Worm (Caenorhabditis elegans) whole organism, late embryonic: ENCODE measurements around the gene T20B3.1.

Source experiments
- C38D4.7 ChIP-seq: fragments of 200-800 bp; sonication (Bioruptor generic); optimal IDR thresholded peaks from 2 replicates; lab custom pipeline; 2018; ENCODE audit warnings: mild to moderate bottlenecking, missing genetic modification characterization, moderate library complexity, missing compliant biosample characterization
- F13H6.1 ChIP-seq: sonication (generic microtip); optimal IDR thresholded peaks from 2 replicates; lab custom pipeline; 2016; ENCODE audit warnings: missing genetic modification characterization, missing compliant biosample characterization
- K09A11.1 ChIP-seq: sonication (generic microtip); optimal IDR thresholded peaks from 2 replicates; lab custom pipeline; 2017; ENCODE audit warnings: antibody characterized with exemption, mild to moderate bottlenecking, missing genetic modification characterization, missing compliant biosample characterization; ENCODE audit not compliant: insufficient read depth
- T23F11.4 ChIP-seq: fragments of 200-800 bp; sonication (Bioruptor generic); optimal IDR thresholded peaks from 2 replicates; lab custom pipeline; 2018; ENCODE audit warnings: mild to moderate bottlenecking, missing genetic modification characterization, missing compliant biosample characterization
- ama-1 ChIP-seq: fragments of 150-350 bp; optimal IDR thresholded peaks from 2 replicates; lab custom pipeline; 2014
- ceh-14 ChIP-seq: sonication (generic microtip); optimal IDR thresholded peaks from 2 replicates; lab custom pipeline; 2016; ENCODE audit warnings: missing genotype, missing genetic modification characterization, missing compliant biosample characterization
- ceh-18 ChIP-seq: sonication (generic microtip); optimal IDR thresholded peaks from 2 replicates; lab custom pipeline; 2016; ENCODE audit warnings: missing genetic modification characterization, missing compliant biosample characterization
- ceh-19 ChIP-seq: fragments of 200-800 bp; sonication (Bioruptor generic); optimal IDR thresholded peaks from 2 replicates; lab custom pipeline; 2018; ENCODE audit warnings: mild to moderate bottlenecking, missing genetic modification characterization, missing compliant biosample characterization
- ceh-2 ChIP-seq: sonication (generic microtip); optimal IDR thresholded peaks from 2 replicates; lab custom pipeline; 2016; ENCODE audit warnings: missing genotype, missing genetic modification characterization, missing compliant biosample characterization
- ceh-31 ChIP-seq: sonication (generic microtip); optimal IDR thresholded peaks from 2 replicates; lab custom pipeline; 2016; ENCODE audit warnings: missing genetic modification characterization, missing compliant biosample characterization
- ceh-9 ChIP-seq: sonication (generic microtip); optimal IDR thresholded peaks from 2 replicates; lab custom pipeline; 2016; ENCODE audit warnings: mild to moderate bottlenecking, missing genetic modification characterization, inconsistent platforms, missing compliant biosample characterization
- che-1 ChIP-seq: sonication (generic microtip); optimal IDR thresholded peaks from 2 replicates; lab custom pipeline; 2016; ENCODE audit warnings: mild to moderate bottlenecking, missing genetic modification characterization, missing compliant biosample characterization
- dve-1 ChIP-seq: sonication (generic microtip); optimal IDR thresholded peaks from 2 replicates; lab custom pipeline; 2017; ENCODE audit warnings: antibody characterized with exemption, mild to moderate bottlenecking, missing genetic modification characterization, missing compliant biosample characterization
- elt-2 ChIP-seq: sonication (generic microtip); optimal IDR thresholded peaks from 2 replicates; lab custom pipeline; 2016; ENCODE audit warnings: missing genetic modification reagents, missing genetic modification characterization, missing compliant biosample characterization
- eyg-1 ChIP-seq: sonication (generic microtip); optimal IDR thresholded peaks from 2 replicates; lab custom pipeline; 2016; ENCODE audit warnings: missing genotype, missing genetic modification characterization, missing compliant biosample characterization
- fax-1 ChIP-seq: sonication (generic microtip); optimal IDR thresholded peaks from 2 replicates; lab custom pipeline; 2016; ENCODE audit warnings: missing genotype, missing genetic modification characterization, missing compliant biosample characterization
- fkh-6 ChIP-seq: sonication (generic microtip); optimal IDR thresholded peaks from 2 replicates; lab custom pipeline; 2016; ENCODE audit warnings: missing genetic modification characterization, missing compliant biosample characterization
- gmeb-2 ChIP-seq: sonication (generic microtip); optimal IDR thresholded peaks from 2 replicates; lab custom pipeline; 2016; ENCODE audit warnings: missing genetic modification characterization, inconsistent platforms, missing compliant biosample characterization
- hlh-13 ChIP-seq: fragments of 200-800 bp; sonication (Bioruptor generic); optimal IDR thresholded peaks from 2 replicates; lab custom pipeline; 2018; ENCODE audit warnings: mild to moderate bottlenecking, missing genetic modification characterization, missing compliant biosample characterization
- hlh-15 ChIP-seq: sonication (generic microtip); optimal IDR thresholded peaks from 2 replicates; lab custom pipeline; 2016; ENCODE audit warnings: missing genetic modification characterization, missing compliant biosample characterization
- hlh-8 ChIP-seq: sonication (generic microtip); optimal IDR thresholded peaks from 2 replicates; lab custom pipeline; 2016; ENCODE audit warnings: missing genotype, missing genetic modification characterization, missing compliant biosample characterization
- lin-11 ChIP-seq: fragments of 200-800 bp; sonication (Bioruptor generic); optimal IDR thresholded peaks from 2 replicates; lab custom pipeline; 2018; ENCODE audit warnings: mild to moderate bottlenecking, missing genetic modification characterization, missing compliant biosample characterization
- mec-3 ChIP-seq: sonication (generic microtip); optimal IDR thresholded peaks from 2 replicates; lab custom pipeline; 2016; ENCODE audit warnings: borderline replicate concordance, missing genetic modification characterization, missing compliant biosample characterization
- nhr-11 ChIP-seq: fragments of 150-350 bp; optimal IDR thresholded peaks from 2 replicates; lab custom pipeline; 2014; ENCODE audit warnings: missing biosample characterization, missing genetic modification characterization
- nhr-232 ChIP-seq: sonication (generic microtip); optimal IDR thresholded peaks from 2 replicates; lab custom pipeline; 2016; ENCODE audit warnings: missing genetic modification characterization, missing compliant biosample characterization
- odd-2 ChIP-seq: sonication (generic microtip); optimal IDR thresholded peaks from 2 replicates; lab custom pipeline; 2017; ENCODE audit warnings: antibody characterized with exemption, mild to moderate bottlenecking, missing genetic modification characterization, missing compliant biosample characterization
- pag-3 ChIP-seq: sonication (generic microtip); optimal IDR thresholded peaks from 2 replicates; lab custom pipeline; 2016; ENCODE audit warnings: missing compliant biosample characterization, missing genetic modification characterization, borderline replicate concordance
- pat-9 ChIP-seq: fragments of 200-800 bp; sonication (Bioruptor generic); optimal IDR thresholded peaks from 2 replicates; lab custom pipeline; 2018; ENCODE audit warnings: mild to moderate bottlenecking, missing genetic modification characterization, moderate library complexity, missing compliant biosample characterization
- pax-1 ChIP-seq: fragments of 150-350 bp; optimal IDR thresholded peaks from 2 replicates; lab custom pipeline; 2014; ENCODE audit warnings: missing biosample characterization, missing genetic modification characterization
- pqm-1 ChIP-seq: sonication (generic microtip); optimal IDR thresholded peaks from 2 replicates; lab custom pipeline; 2016; ENCODE audit warnings: missing genetic modification characterization, missing compliant biosample characterization
- ref-2 ChIP-seq: sonication (generic microtip); optimal IDR thresholded peaks from 2 replicates; lab custom pipeline; 2016; ENCODE audit warnings: missing genetic modification characterization, missing compliant biosample characterization
- rnt-1 ChIP-seq: sonication (generic microtip); optimal IDR thresholded peaks from 2 replicates; lab custom pipeline; 2016; ENCODE audit warnings: missing genetic modification characterization, missing compliant biosample characterization
- syd-9 ChIP-seq: sonication (generic microtip); optimal IDR thresholded peaks from 2 replicates; lab custom pipeline; 2016; ENCODE audit warnings: mild to moderate bottlenecking, missing genetic modification characterization, moderate library complexity, missing compliant biosample characterization
- tbx-7 ChIP-seq: sonication (generic microtip); optimal IDR thresholded peaks from 2 replicates; lab custom pipeline; 2016; ENCODE audit warnings: missing genotype, missing genetic modification characterization, missing compliant biosample characterization
- ttx-3 ChIP-seq: sonication (generic microtip); optimal IDR thresholded peaks from 2 replicates; lab custom pipeline; 2016; ENCODE audit warnings: missing genetic modification reagents, missing genetic modification characterization, missing compliant biosample characterization
- unc-42 ChIP-seq: sonication (generic microtip); optimal IDR thresholded peaks from 2 replicates; lab custom pipeline; 2016; ENCODE audit warnings: missing genotype, missing genetic modification characterization, missing compliant biosample characterization
- unc-86 ChIP-seq: sonication (generic microtip); optimal IDR thresholded peaks from 2 replicates; lab custom pipeline; 2016; ENCODE audit warnings: missing genetic modification characterization, missing compliant biosample characterization
- zip-5 ChIP-seq: sonication (generic microtip); optimal IDR thresholded peaks from 2 replicates; lab custom pipeline; 2016; ENCODE audit warnings: missing genetic modification characterization, missing compliant biosample characterization
- ztf-16 ChIP-seq: sonication (generic microtip); optimal IDR thresholded peaks from 2 replicates; lab custom pipeline; 2017; ENCODE audit warnings: missing genetic modification characterization, missing compliant biosample characterization

The T20B3.1 gene

ce11 chrV:16815261-16815660, at the start of gene T20B3.1:
Gene T20B3.1 (plus strand): TSS chrV:16815561.
- TF ChIP-seq pqm-1 (tag; lab: Kevin White, UChicago) (no peak), ceh-14 (tag; lab: Kevin White, UChicago) (no peak), F13H6.1 (tag; lab: Kevin White, UChicago) (no peak), syd-9 (tag; lab: Kevin White, UChicago) (no peak), elt-2 (tag; lab: Kevin White, UChicago) (no peak), nhr-232 (no peak)

ce11 chrV:16774428-16774827, 40.9 kb upstream of the T20B3.1 start:
- TF ChIP-seq zip-5 (tag; lab: Kevin White, UChicago) (no peak), ttx-3 (tag; lab: Kevin White, UChicago) (no peak), unc-42 (no peak), rnt-1 (tag; lab: Kevin White, UChicago) (no peak), eyg-1 (tag; lab: Kevin White, UChicago) (no peak), fax-1 (tag; lab: Kevin White, UChicago) (no peak), ama-1 (lab: Kevin White, UChicago) (no peak), ceh-19 (no peak), lin-11 (no peak)

- TF ChIP-seq pag-3 (no peak), nhr-11 (no peak), ztf-16 (tag; lab: Kevin White, UChicago) (no peak), nhr-232 (no peak), unc-42 (no peak), ceh-19 (no peak), hlh-13 (GFP tag; lab: Kevin White, UChicago) (no peak), rnt-1 (tag; lab: Kevin White, UChicago) (no peak), T23F11.4 (no peak), odd-2 (tag; lab: Kevin White, UChicago) (no peak), fkh-6 (tag; lab: Kevin White, UChicago) (no peak), dve-1 (tag; lab: Kevin White, UChicago) (no peak), pat-9 (no peak), C38D4.7 (GFP tag; lab: Kevin White, UChicago) (no peak), syd-9 (tag; lab: Kevin White, UChicago) (no peak), gmeb-2 (tag; lab: Kevin White, UChicago) (no peak)
- TF ChIP-seq, all 69 proteins: peak for 0
These were observed 36.7 kb upstream of the T20B3.1 start for ce11 chrV:16778540-16779280.

ce11 chrV:16779281-16779597, 36.1 kb upstream of the T20B3.1 start:
- TF ChIP-seq ref-2 (tag; lab: Kevin White, UChicago) (no peak), mec-3 (no peak), fax-1 (tag; lab: Kevin White, UChicago) (no peak), ceh-19 (no peak), tbx-7 (tag; lab: Kevin White, UChicago) (no peak), ama-1 (lab: Kevin White, UChicago) (no peak), che-1 (tag; lab: Kevin White, UChicago) (no peak), ceh-9 (tag; lab: Kevin White, UChicago) (no peak)

ce11 chrV:16779971-16780370, 35.4 kb upstream of the T20B3.1 start:
- TF ChIP-seq fkh-6 (tag; lab: Kevin White, UChicago) (no peak), hlh-13 (GFP tag; lab: Kevin White, UChicago) (no peak), C38D4.7 (GFP tag; lab: Kevin White, UChicago) (no peak), lin-11 (no peak)

ce11 chrV:16780554-16780953, 34.8 kb upstream of the T20B3.1 start:
- TF ChIP-seq unc-42, result no peak
- TF ChIP-seq ceh-2 (tag; lab: Kevin White, UChicago), result no peak
- no peak for TF ChIP-seq mec-3
- no peak for TF ChIP-seq ceh-31 (tag; lab: Kevin White, UChicago)
- no peak for TF ChIP-seq hlh-13 (GFP tag; lab: Kevin White, UChicago)
- no peak for TF ChIP-seq T23F11.4
- TF ChIP-seq ceh-18 (tag; lab: Kevin White, UChicago), result no peak
- TF ChIP-seq hlh-8 (tag; lab: Kevin White, UChicago), result no peak
- TF ChIP-seq F13H6.1 (tag; lab: Kevin White, UChicago), result no peak
- no peak for TF ChIP-seq hlh-15
- no peak for TF ChIP-seq K09A11.1 (tag; lab: Kevin White, UChicago)
- TF ChIP-seq unc-86 (tag; lab: Kevin White, UChicago), result no peak
- no peak for TF ChIP-seq nhr-11
- no peak for TF ChIP-seq eyg-1 (tag; lab: Kevin White, UChicago)
- TF ChIP-seq pax-1 (tag; lab: Kevin White, UChicago), result no peak
- TF ChIP-seq, all 69 proteins: peak for 0
